Worm (Caenorhabditis elegans) whole organism, L2 larva: Measurements from ENCODE around the gene ZK470.1.

Experiments
- F13H6.1 ChIP-seq: sonication (generic microtip); optimal IDR thresholded peaks from 2 replicates; lab custom pipeline; 2016; ENCODE audit warnings: missing genetic modification characterization, missing compliant biosample characterization
- R02D3.7 ChIP-seq: fragments of 150-350 bp; optimal IDR thresholded peaks from 2 replicates; lab custom pipeline; 2014; ENCODE audit warnings: missing biosample characterization, missing genetic modification characterization
- Y55F3AM.14 ChIP-seq: fragments of 200-800 bp; sonication (Bioruptor generic); optimal IDR thresholded peaks from 2 replicates; lab custom pipeline; 2018; ENCODE audit warnings: mild to moderate bottlenecking, missing genetic modification characterization, missing compliant biosample characterization
- ZK546.5 ChIP-seq: sonication (generic microtip); optimal IDR thresholded peaks from 2 replicates; lab custom pipeline; 2017; ENCODE audit warnings: missing biosample characterization, missing genetic modification characterization
- alr-1 ChIP-seq: fragments of 150-350 bp; optimal IDR thresholded peaks from 2 replicates; lab custom pipeline; 2014; ENCODE audit warnings: missing biosample characterization, missing genetic modification characterization
- aly-2 ChIP-seq: fragments of 150-350 bp; optimal IDR thresholded peaks from 2 replicates; lab custom pipeline; 2014; ENCODE audit warnings: missing biosample characterization, missing genetic modification characterization
- ama-1 ChIP-seq: fragments of 150-350 bp; optimal IDR thresholded peaks from 2 replicates; lab custom pipeline; 2018; ENCODE audit warnings: inconsistent platforms
- blmp-1 ChIP-seq: sonication (generic microtip); optimal IDR thresholded peaks from 2 replicates; lab custom pipeline; 2017; ENCODE audit warnings: missing genetic modification characterization, mild to moderate bottlenecking, missing compliant biosample characterization, antibody characterized with exemption, moderate library complexity; ENCODE audit not compliant: insufficient read depth
- ceh-16 ChIP-seq: fragments of 150-350 bp; optimal IDR thresholded peaks from 2 replicates; lab custom pipeline; 2014; ENCODE audit warnings: missing biosample characterization, missing genetic modification characterization
- crh-2 ChIP-seq: sonication (generic microtip); optimal IDR thresholded peaks from 2 replicates; lab custom pipeline; 2017; ENCODE audit warnings: missing biosample characterization, missing genetic modification characterization
- elt-1 ChIP-seq: fragments of 150-350 bp; optimal IDR thresholded peaks from 2 replicates; lab custom pipeline; 2014; ENCODE audit warnings: missing biosample characterization, missing genetic modification characterization
- elt-3 ChIP-seq: sonication (generic microtip); optimal IDR thresholded peaks from 2 replicates; lab custom pipeline; 2017; ENCODE audit warnings: missing biosample characterization, missing genetic modification characterization
- fos-1 ChIP-seq: fragments of 150-350 bp; optimal IDR thresholded peaks from 2 replicates; lab custom pipeline; 2014; ENCODE audit warnings: missing biosample characterization, missing genetic modification characterization
- gmeb-1 ChIP-seq: fragments of 150-350 bp; optimal IDR thresholded peaks from 2 replicates; lab custom pipeline; 2014; ENCODE audit warnings: missing biosample characterization, missing genetic modification characterization
- lin-11 ChIP-seq: fragments of 150-350 bp; sonication (generic microtip); optimal IDR thresholded peaks from 2 replicates; lab custom pipeline; 2014; ENCODE audit warnings: missing biosample characterization, missing genetic modification characterization, inconsistent platforms, mixed read lengths
- lin-13 ChIP-seq: fragments of 150-350 bp; optimal IDR thresholded peaks from 2 replicates; lab custom pipeline; 2014; ENCODE audit warnings: missing biosample characterization, missing genetic modification reagents, missing genetic modification characterization
- lin-39 ChIP-seq: fragments of 150-350 bp; optimal IDR thresholded peaks from 2 replicates; lab custom pipeline; 2014; ENCODE audit warnings: missing biosample characterization, missing genetic modification reagents, missing genetic modification characterization
- lsy-2 ChIP-seq, 2 experiments: fragments of 150-350 bp in 1 of 2; sonication (generic microtip) in 1 of 2; optimal IDR thresholded peaks; 2 replicates each; lab custom pipeline; 2014 to 2017; ENCODE audit warnings: missing biosample characterization in 2 of 2, missing genetic modification characterization in 2 of 2
- mab-5 ChIP-seq: fragments of 150-350 bp; optimal IDR thresholded peaks from 2 replicates; lab custom pipeline; 2014; ENCODE audit warnings: missing biosample characterization, missing genetic modification characterization
- mbf-1 ChIP-seq: sonication (generic microtip); optimal IDR thresholded peaks from 2 replicates; lab custom pipeline; 2017; ENCODE audit warnings: missing biosample characterization, missing genetic modification characterization
- nhr-10 ChIP-seq: sonication (generic microtip); optimal IDR thresholded peaks from 2 replicates; lab custom pipeline; 2017; ENCODE audit warnings: missing biosample characterization, missing genetic modification characterization
- nhr-11 ChIP-seq: fragments of 150-350 bp; optimal IDR thresholded peaks from 2 replicates; lab custom pipeline; 2014; ENCODE audit warnings: missing biosample characterization, missing genetic modification characterization
- nhr-12 ChIP-seq: fragments of 150-350 bp; optimal IDR thresholded peaks from 2 replicates; lab custom pipeline; 2014; ENCODE audit warnings: missing biosample characterization, missing genetic modification characterization
- nhr-129 ChIP-seq: fragments of 150-350 bp; optimal IDR thresholded peaks from 2 replicates; lab custom pipeline; 2014; ENCODE audit warnings: missing biosample characterization, missing genetic modification characterization
- nhr-23 ChIP-seq: fragments of 150-350 bp; optimal IDR thresholded peaks from 2 replicates; lab custom pipeline; 2014; ENCODE audit warnings: missing biosample characterization, missing genetic modification reagents, missing genetic modification characterization
- nhr-6 ChIP-seq: fragments of 150-350 bp; optimal IDR thresholded peaks from 2 replicates; lab custom pipeline; 2014; ENCODE audit warnings: missing biosample characterization, missing genetic modification characterization
- nhr-77 ChIP-seq: fragments of 150-350 bp; optimal IDR thresholded peaks from 2 replicates; lab custom pipeline; 2014; ENCODE audit warnings: missing biosample characterization, missing genetic modification characterization
- peb-1 ChIP-seq: fragments of 150-350 bp; optimal IDR thresholded peaks from 2 replicates; lab custom pipeline; 2014; ENCODE audit warnings: missing biosample characterization, missing genetic modification characterization
- sem-4 ChIP-seq: fragments of 150-350 bp; optimal IDR thresholded peaks from 2 replicates; lab custom pipeline; 2014; ENCODE audit warnings: missing biosample characterization, missing genetic modification reagents, missing genetic modification characterization
- sma-3 ChIP-seq: sonication (generic microtip); optimal IDR thresholded peaks from 2 replicates; lab custom pipeline; 2016; ENCODE audit warnings: missing genetic modification reagents, missing genetic modification characterization, missing compliant biosample characterization
- sma-9 ChIP-seq, 2 experiments: fragments of 150-350 bp in 1 of 2; sonication (generic microtip) in 1 of 2; optimal IDR thresholded peaks; 2 replicates each; lab custom pipeline; 2014 to 2016; ENCODE audit warnings: missing genetic modification characterization in 2 of 2, mild to moderate bottlenecking in 1 of 2, missing biosample characterization in 1 of 2, missing compliant biosample characterization in 1 of 2, missing genetic modification reagents in 1 of 2, moderate library complexity in 1 of 2
- snpc-4 ChIP-seq: fragments of 150-350 bp; optimal IDR thresholded peaks from 2 replicates; lab custom pipeline; 2014; ENCODE audit warnings: missing biosample characterization, missing genetic modification characterization
- unc-62 ChIP-seq: fragments of 150-350 bp; optimal IDR thresholded peaks from 2 replicates; lab custom pipeline; 2014; ENCODE audit warnings: missing biosample characterization, missing genetic modification reagents, missing genetic modification characterization
- zag-1 ChIP-seq: fragments of 150-350 bp; optimal IDR thresholded peaks from 2 replicates; lab custom pipeline; 2014; ENCODE audit warnings: missing biosample characterization, missing genetic modification characterization
- ztf-1 ChIP-seq: fragments of 200-800 bp; sonication (Bioruptor generic); conservative IDR thresholded peaks from 2 replicates; pipeline ENCODE4 v1.3.6; 2022; ENCODE audit warnings: missing genetic modification characterization, missing compliant biosample characterization
- ztf-11 ChIP-seq: sonication (generic microtip); optimal IDR thresholded peaks from 2 replicates; lab custom pipeline; 2017; ENCODE audit warnings: missing biosample characterization, missing genetic modification characterization

Gene ZK470.1

ce11 chrX:4147600-4148448 is 15.7 kb upstream of the ZK470.1 start (continued):
- no peak for TF ChIP-seq sma-9 (GFP tag; optimal IDR thresholded peaks at IDR 0.05; lab: Kevin White, UChicago)
- TF ChIP-seq sma-9 (tag; optimal IDR thresholded peaks at IDR 0.05; lab: Kevin White, UChicago): no peak
- no peak for TF ChIP-seq ceh-16 (tag; lab: Kevin White, UChicago)
- peak; percentile 51 for TF ChIP-seq crh-2
- no peak for TF ChIP-seq mab-5 (tag; lab: Kevin White, UChicago)
- TF ChIP-seq unc-62 (GFP tag; lab: Kevin White, UChicago): no peak
- TF ChIP-seq nhr-77 (tag; lab: Kevin White, UChicago): no peak
- TF ChIP-seq sma-3 (GFP tag; lab: Kevin White, UChicago): peak; percentile 48
- no peak for TF ChIP-seq ZK546.5 (tag; lab: Kevin White, UChicago)
- peak; percentile 67 for TF ChIP-seq ama-1
- TF ChIP-seq nhr-11: no peak
- TF ChIP-seq nhr-6: peak; percentile 10
- TF ChIP-seq fos-1 (tag; lab: Kevin White, UChicago): no peak
- no peak for TF ChIP-seq elt-3 (tag; lab: Kevin White, UChicago)
- TF ChIP-seq snpc-4 (tag; lab: Kevin White, UChicago): no peak
- no peak for TF ChIP-seq zag-1 (tag; lab: Kevin White, UChicago)
- no peak for TF ChIP-seq aly-2 (tag; lab: Kevin White, UChicago)
- peak; percentile 22 for TF ChIP-seq blmp-1 (tag; lab: Kevin White, UChicago)
- TF ChIP-seq lin-13 (GFP tag; lab: Kevin White, UChicago): peak; percentile 55
- no peak for TF ChIP-seq ztf-1 (GFP tag; lab: Robert Waterston, UW)
- no peak for TF ChIP-seq nhr-23 (tag; lab: Kevin White, UChicago)
- TF ChIP-seq nhr-12 (tag; lab: Kevin White, UChicago): no peak
- TF ChIP-seq, all 48 proteins: peak for 15

ce11 chrX:4148449-4149031 is 15.0 kb upstream of the ZK470.1 start:
- TF ChIP-seq elt-3 (tag; lab: Kevin White, UChicago): no peak
- TF ChIP-seq unc-62 (GFP tag; lab: Kevin White, UChicago): no peak
- TF ChIP-seq lsy-2 (tag; optimal IDR thresholded peaks at IDR 0.05; lab: Kevin White, UChicago): no peak
- no peak for TF ChIP-seq aly-2 (tag; lab: Kevin White, UChicago)
- no peak for TF ChIP-seq alr-1 (tag; lab: Kevin White, UChicago)
- no peak for TF ChIP-seq ZK546.5 (tag; lab: Kevin White, UChicago)
- TF ChIP-seq lin-11 (tag; lab: Kevin White, UChicago): no peak
- no peak for TF ChIP-seq gmeb-1 (tag; lab: Kevin White, UChicago)
- TF ChIP-seq blmp-1 (tag; lab: Kevin White, UChicago): no peak
- no peak for TF ChIP-seq ztf-1 (GFP tag; lab: Robert Waterston, UW)
- TF ChIP-seq lin-13 (GFP tag; lab: Kevin White, UChicago): no peak
- no peak for TF ChIP-seq nhr-129 (tag; lab: Kevin White, UChicago)
- no peak for TF ChIP-seq nhr-11
- TF ChIP-seq sma-9 (GFP tag; optimal IDR thresholded peaks at IDR 0.05; lab: Kevin White, UChicago): no peak
- TF ChIP-seq sma-9 (tag; optimal IDR thresholded peaks at IDR 0.05; lab: Kevin White, UChicago): no peak
- TF ChIP-seq, all 48 proteins: peak for 0

- TF ChIP-seq lin-39 (tag; lab: Kevin White, UChicago): no peak
- TF ChIP-seq unc-62 (GFP tag; lab: Kevin White, UChicago): no peak
- TF ChIP-seq F13H6.1: no peak
- TF ChIP-seq sma-9 (GFP tag; optimal IDR thresholded peaks at IDR 0.05; lab: Kevin White, UChicago): no peak
- TF ChIP-seq sma-9 (tag; optimal IDR thresholded peaks at IDR 0.05; lab: Kevin White, UChicago): no peak
- no peak for TF ChIP-seq nhr-6
- peak; percentile 13 for TF ChIP-seq Y55F3AM.14 (GFP tag; lab: Kevin White, UChicago)
- TF ChIP-seq alr-1 (tag; lab: Kevin White, UChicago): no peak
- TF ChIP-seq elt-1: no peak
- TF ChIP-seq ztf-11 (tag; lab: Kevin White, UChicago): no peak
- TF ChIP-seq, all 48 proteins: peak for 1
These were observed 12.3 kb upstream of the ZK470.1 start for ce11 chrX:4151206-4151605.

ce11 chrX:4153343-4153742 is 10.1 kb upstream of the ZK470.1 start, which contains the start of gene nck-1:
nck-1 (minus strand) TSS chrX:4153443.
- TF ChIP-seq nhr-11 (no peak), R02D3.7 (tag; lab: Kevin White, UChicago) (no peak), sma-3 (GFP tag; lab: Kevin White, UChicago) (no peak), mbf-1 (tag; lab: Kevin White, UChicago) (no peak), nhr-10 (tag; lab: Kevin White, UChicago) (no peak), ztf-11 (tag; lab: Kevin White, UChicago) (no peak), peb-1 (tag; lab: Kevin White, UChicago) (no peak), nhr-6 (no peak), nhr-77 (tag; lab: Kevin White, UChicago) (no peak), sem-4 (tag; lab: Kevin White, UChicago) (no peak), fos-1 (tag; lab: Kevin White, UChicago) (no peak), crh-2 (no peak), elt-3 (tag; lab: Kevin White, UChicago) (no peak), lin-11 (tag; lab: Kevin White, UChicago) (no peak), zag-1 (tag; lab: Kevin White, UChicago) (no peak), lsy-2 (tag; optimal IDR thresholded peaks at IDR 0.05; lab: Kevin White, UChicago) (no peak), ZK546.5 (tag; lab: Kevin White, UChicago) (no peak), F13H6.1 (no peak)
